Worm (Caenorhabditis elegans) whole organism, L4 larva: ENCODE measurements around the gene mdt-22.
"Not testable (repeated sequence)": the region's sequence is repeated elsewhere in the genome, so short reads cannot be mapped to it uniquely, and the experiment has no call there.

ENCODE experiments used
- nhr-237 ChIP-seq: sonication (generic microtip); optimal IDR thresholded peaks from 2 replicates; lab custom pipeline; 2017; ENCODE audit warnings: missing biosample characterization, missing genetic modification characterization
- nhr-76 ChIP-seq: fragments of 150-350 bp; optimal IDR thresholded peaks from 2 replicates; lab custom pipeline; 2014; ENCODE audit warnings: missing biosample characterization, missing genetic modification characterization
- snpc-4 ChIP-seq: fragments of 150-350 bp; optimal IDR thresholded peaks from 2 replicates; lab custom pipeline; 2014; ENCODE audit warnings: missing biosample characterization, missing genetic modification characterization

- TF ChIP-seq nhr-76, nhr-237, snpc-4 (tag; lab: Kevin White, UChicago): not testable (repeated sequence)
Measured at ce11 chrII:10302141-10302574, 1.1 kb downstream of the mdt-22 start.
